Fruit fly (Drosophila melanogaster) whole organism, embryonic: ENCODE results near the gene Obp99b.

Experiments used
- Abd-B ChIP-seq: fragments of 200-800 bp; sonication (Bioruptor generic); optimal IDR thresholded peaks from 2 replicates; lab custom pipeline; 2018; ENCODE audit warnings: missing biosample characterization, mild to moderate bottlenecking, missing genetic modification characterization, moderate library complexity
- Atf3 ChIP-seq: fragments of 200-800 bp; sonication (Bioruptor generic); optimal IDR thresholded peaks from 3 replicates; lab custom pipeline; 2016; ENCODE audit warnings: missing biosample characterization, missing genetic modification characterization
- CG10209 ChIP-seq: fragments of 200-800 bp; sonication (Bioruptor generic); optimal IDR thresholded peaks from 3 replicates; lab custom pipeline; 2017; ENCODE audit warnings: missing biosample characterization, mild to moderate bottlenecking, missing genetic modification characterization, missing genetic modification reagents
- CG12104 ChIP-seq: fragments of 200-800 bp; sonication (Bioruptor generic); optimal IDR thresholded peaks from 3 replicates; lab custom pipeline; 2016; ENCODE audit warnings: missing biosample characterization, missing genetic modification characterization
- CG12942 ChIP-seq: fragments of 200-800 bp; sonication (Bioruptor generic); optimal IDR thresholded peaks from 3 replicates; lab custom pipeline; 2016; ENCODE audit warnings: missing biosample characterization, missing genetic modification characterization
- CG13775 ChIP-seq: fragments of 200-800 bp; sonication (Bioruptor generic); optimal IDR thresholded peaks from 3 replicates; lab custom pipeline; 2017; ENCODE audit warnings: missing biosample characterization, mild to moderate bottlenecking, missing genetic modification characterization
- CG15696 ChIP-seq: fragments of 200-800 bp; sonication (Bioruptor generic); optimal IDR thresholded peaks from 2 replicates; lab custom pipeline; 2019; ENCODE audit warnings: missing biosample characterization, mild to moderate bottlenecking, missing genetic modification characterization, moderate library complexity
- CG17612 ChIP-seq: fragments of 200-800 bp; sonication (Bioruptor generic); IDR thresholded peaks from 2 replicates; pipeline ENCODE4 v1.3.6; 2022; ENCODE audit warnings: missing biosample characterization, missing genetic modification characterization
- CG18619 ChIP-seq: fragments of 200-800 bp; sonication (Bioruptor generic); optimal IDR thresholded peaks from 3 replicates; lab custom pipeline; 2017; ENCODE audit warnings: missing biosample characterization, mild to moderate bottlenecking, missing genetic modification characterization
- CG2875 ChIP-seq: fragments of 200-800 bp; sonication (Bioruptor generic); optimal IDR thresholded peaks from 2 replicates; lab custom pipeline; 2017; ENCODE audit warnings: missing biosample characterization, mild to moderate bottlenecking, missing genetic modification characterization, missing genetic modification reagents
- CG31224 ChIP-seq: fragments of 200-800 bp; sonication (Bioruptor generic); IDR thresholded peaks from 2 replicates; pipeline ENCODE4 v1.3.6; 2022; ENCODE audit warnings: missing biosample characterization, missing genetic modification characterization
- CG31365 ChIP-seq: fragments of 200-800 bp; sonication (Bioruptor generic); optimal IDR thresholded peaks from 2 replicates; lab custom pipeline; 2018; ENCODE audit warnings: missing biosample characterization, mild to moderate bottlenecking, missing genetic modification characterization
- CG3163 ChIP-seq: fragments of 200-800 bp; sonication (Bioruptor generic); optimal IDR thresholded peaks from 3 replicates; lab custom pipeline; 2016; ENCODE audit warnings: missing biosample characterization, missing genetic modification characterization
- CG7357 ChIP-seq: fragments of 200-800 bp; sonication (Bioruptor generic); IDR thresholded peaks from 3 replicates; pipeline ENCODE4 v1.3.6; 2022; ENCODE audit warnings: missing biosample characterization, missing genetic modification characterization
- CG8281 ChIP-seq: fragments of 200-800 bp; sonication (Bioruptor generic); optimal IDR thresholded peaks from 2 replicates; lab custom pipeline; 2018; ENCODE audit warnings: missing biosample characterization, mild to moderate bottlenecking, missing genetic modification characterization, moderate library complexity
- CG8388 ChIP-seq: fragments of 200-800 bp; sonication (Bioruptor generic); optimal IDR thresholded peaks from 2 replicates; lab custom pipeline; 2019; ENCODE audit warnings: missing biosample characterization, mild to moderate bottlenecking, missing genetic modification characterization, moderate library complexity
- CG9215 ChIP-seq: fragments of 200-800 bp; sonication (Bioruptor generic); IDR thresholded peaks from 2 replicates; pipeline ENCODE4 v1.3.6; 2022; ENCODE audit warnings: missing biosample characterization, missing genetic modification characterization
- CG9727 ChIP-seq: fragments of 200-800 bp; sonication (Bioruptor generic); optimal IDR thresholded peaks from 3 replicates; lab custom pipeline; 2017; ENCODE audit warnings: missing biosample characterization, mild to moderate bottlenecking, missing genetic modification characterization
- CTCF ChIP-seq: fragments of 200-800 bp; sonication (Bioruptor generic); optimal IDR thresholded peaks from 2 replicates; lab custom pipeline; 2017; ENCODE audit warnings: missing biosample characterization, mild to moderate bottlenecking, missing genetic modification characterization, moderate library complexity
- Camta ChIP-seq: fragments of 200-800 bp; sonication (Bioruptor generic); optimal IDR thresholded peaks from 2 replicates; lab custom pipeline; 2016; ENCODE audit warnings: missing biosample characterization, missing genetic modification characterization
- D19A ChIP-seq: fragments of 200-800 bp; optimal IDR thresholded peaks from 3 replicates; lab custom pipeline; 2019; ENCODE audit warnings: missing biosample characterization, mild to moderate bottlenecking, missing genetic modification characterization, moderate library complexity
- Dp ChIP-seq: fragments of 200-800 bp; sonication (Bioruptor generic); optimal IDR thresholded peaks from 2 replicates; lab custom pipeline; 2018; ENCODE audit warnings: missing biosample characterization, mild to moderate bottlenecking, missing genetic modification characterization, moderate library complexity
- Dref ChIP-seq: fragments of 200-800 bp; sonication (Bioruptor generic); IDR thresholded peaks from 2 replicates; pipeline ENCODE4 v1.3.6; 2022; ENCODE audit warnings: missing biosample characterization, missing genetic modification characterization
- Gsc ChIP-seq: fragments of 200-800 bp; sonication (Bioruptor generic); IDR thresholded peaks from 2 replicates; pipeline ENCODE4 v1.3.6; 2022; ENCODE audit warnings: missing biosample characterization, missing genetic modification characterization
- HLHmδ ChIP-seq: fragments of 200-800 bp; sonication (Bioruptor generic); optimal IDR thresholded peaks from 2 replicates; lab custom pipeline; 2018; ENCODE audit warnings: missing biosample characterization, mild to moderate bottlenecking, missing genetic modification characterization, moderate library complexity
- Max ChIP-seq: fragments of 200-800 bp; sonication (Bioruptor generic); optimal IDR thresholded peaks from 2 replicates; lab custom pipeline; 2016; ENCODE audit warnings: missing biosample characterization, mild to moderate bottlenecking, missing genetic modification characterization
- Opbp ChIP-seq: fragments of 200-800 bp; sonication (Bioruptor generic); IDR thresholded peaks from 3 replicates; pipeline ENCODE4 v1.3.6; 2022; ENCODE audit warnings: missing biosample characterization, missing genetic modification characterization; ENCODE audit not compliant: partially characterized antibody
- Poxn ChIP-seq: fragments of 200-800 bp; sonication (Bioruptor generic); IDR thresholded peaks from 2 replicates; pipeline ENCODE4 v1.3.6; 2022; ENCODE audit warnings: missing biosample characterization, missing genetic modification characterization
- Taf1 ChIP-seq: fragments of 200-800 bp; sonication (Bioruptor generic); IDR thresholded peaks from 2 replicates; pipeline ENCODE4 v1.3.6; 2022; ENCODE audit warnings: missing biosample characterization, missing genetic modification characterization
- Xrp1 ChIP-seq: fragments of 200-800 bp; sonication (Bioruptor generic); IDR thresholded peaks from 2 replicates; pipeline ENCODE4 v1.3.6; 2022; ENCODE audit warnings: missing biosample characterization, missing genetic modification characterization
- amos ChIP-seq: fragments of 200-800 bp; sonication (Bioruptor generic); IDR thresholded peaks from 2 replicates; pipeline ENCODE4 v1.3.6; 2022; ENCODE audit warnings: missing biosample characterization, missing genetic modification characterization; ENCODE audit not compliant: partially characterized antibody
- bcd ChIP-seq: fragments of 200-800 bp; sonication (Bioruptor generic); optimal IDR thresholded peaks from 2 replicates; lab custom pipeline; 2017; ENCODE audit warnings: missing biosample characterization, mild to moderate bottlenecking, missing genetic modification characterization
- chif ChIP-seq, 2 experiments: fragments of 200-800 bp; sonication (Bioruptor generic); optimal IDR thresholded peaks; 3 replicates each; lab custom pipeline; 2016; ENCODE audit warnings: missing biosample characterization in 2 of 2, missing genetic modification characterization in 2 of 2
- crp ChIP-seq, 2 experiments: fragments of 200-800 bp; sonication (Bioruptor generic); optimal IDR thresholded peaks; 2 replicates in 1 of 2; 3 replicates in 1 of 2; lab custom pipeline; 2017; ENCODE audit warnings: missing biosample characterization in 2 of 2, missing genetic modification characterization in 2 of 2, mild to moderate bottlenecking in 1 of 2, moderate library complexity in 1 of 2
- da ChIP-seq: fragments of 200-800 bp; sonication (Bioruptor generic); optimal IDR thresholded peaks from 2 replicates; lab custom pipeline; 2016; ENCODE audit warnings: missing biosample characterization, missing genetic modification characterization
- en ChIP-seq: fragments of 200-800 bp; sonication (Bioruptor generic); optimal IDR thresholded peaks from 2 replicates; lab custom pipeline; 2016; ENCODE audit warnings: missing biosample characterization, missing genetic modification characterization
- gcm2 ChIP-seq: fragments of 200-800 bp; sonication (Bioruptor generic); optimal IDR thresholded peaks from 2 replicates; lab custom pipeline; 2016; ENCODE audit warnings: missing biosample characterization, missing genetic modification characterization
- gro ChIP-seq: fragments of 200-800 bp; sonication (Bioruptor generic); optimal IDR thresholded peaks from 2 replicates; lab custom pipeline; 2016; ENCODE audit warnings: missing biosample characterization, missing genetic modification characterization
- gsb ChIP-seq: fragments of 200-800 bp; sonication (Bioruptor generic); IDR thresholded peaks from 2 replicates; pipeline ENCODE4 v1.3.6; 2022; ENCODE audit warnings: missing biosample characterization, missing genetic modification characterization
- her ChIP-seq: fragments of 200-800 bp; sonication (Bioruptor generic); optimal IDR thresholded peaks from 2 replicates; lab custom pipeline; 2016; ENCODE audit warnings: missing biosample characterization, missing genetic modification characterization
- jumu ChIP-seq: fragments of 200-800 bp; sonication (Bioruptor generic); optimal IDR thresholded peaks from 3 replicates; lab custom pipeline; 2016; ENCODE audit warnings: missing biosample characterization, missing genetic modification characterization
- lab ChIP-seq: fragments of 200-800 bp; sonication (Bioruptor generic); optimal IDR thresholded peaks from 3 replicates; lab custom pipeline; 2017; ENCODE audit warnings: missing biosample characterization, missing genetic modification characterization, mild to moderate bottlenecking, moderate library complexity, missing genetic modification reagents
- lbe ChIP-seq: fragments of 200-800 bp; sonication (Bioruptor generic); optimal IDR thresholded peaks from 2 replicates; lab custom pipeline; 2016; ENCODE audit warnings: missing biosample characterization, mild to moderate bottlenecking, missing genetic modification characterization
- pita ChIP-seq: fragments of 200-800 bp; sonication (Bioruptor generic); optimal IDR thresholded peaks from 2 replicates; lab custom pipeline; 2017; ENCODE audit warnings: missing biosample characterization, mild to moderate bottlenecking, missing genetic modification characterization
- pros ChIP-seq: fragments of 200-800 bp; sonication (Bioruptor generic); optimal IDR thresholded peaks from 3 replicates; lab custom pipeline; 2019; ENCODE audit warnings: missing biosample characterization, mild to moderate bottlenecking, missing genetic modification characterization, moderate library complexity
- rib ChIP-seq: fragments of 200-800 bp; sonication (Bioruptor generic); IDR thresholded peaks from 2 replicates; pipeline ENCODE4 v1.3.6; 2022; ENCODE audit warnings: missing biosample characterization, missing genetic modification characterization
- schlank ChIP-seq: fragments of 200-800 bp; sonication (Bioruptor generic); optimal IDR thresholded peaks from 2 replicates; lab custom pipeline; 2018; ENCODE audit warnings: missing biosample characterization, mild to moderate bottlenecking, missing genetic modification characterization
- scrt ChIP-seq: fragments of 200-800 bp; sonication (Bioruptor generic); optimal IDR thresholded peaks from 2 replicates; lab custom pipeline; 2018; ENCODE audit warnings: missing biosample characterization, mild to moderate bottlenecking, missing genetic modification characterization, moderate library complexity
- stc ChIP-seq: fragments of 200-800 bp; sonication (Bioruptor generic); IDR thresholded peaks from 2 replicates; pipeline ENCODE4 v1.3.6; 2022; ENCODE audit warnings: missing biosample characterization, missing genetic modification characterization
- tgo ChIP-seq: fragments of 200-800 bp; sonication (Bioruptor generic); IDR thresholded peaks from 3 replicates; pipeline ENCODE4 v1.3.6; 2022; ENCODE audit warnings: missing biosample characterization, missing genetic modification characterization
- tx ChIP-seq: fragments of 200-800 bp; sonication (Bioruptor generic); optimal IDR thresholded peaks from 2 replicates; lab custom pipeline; 2016; ENCODE audit warnings: missing biosample characterization, missing genetic modification characterization

The Obp99b gene

DNA sequence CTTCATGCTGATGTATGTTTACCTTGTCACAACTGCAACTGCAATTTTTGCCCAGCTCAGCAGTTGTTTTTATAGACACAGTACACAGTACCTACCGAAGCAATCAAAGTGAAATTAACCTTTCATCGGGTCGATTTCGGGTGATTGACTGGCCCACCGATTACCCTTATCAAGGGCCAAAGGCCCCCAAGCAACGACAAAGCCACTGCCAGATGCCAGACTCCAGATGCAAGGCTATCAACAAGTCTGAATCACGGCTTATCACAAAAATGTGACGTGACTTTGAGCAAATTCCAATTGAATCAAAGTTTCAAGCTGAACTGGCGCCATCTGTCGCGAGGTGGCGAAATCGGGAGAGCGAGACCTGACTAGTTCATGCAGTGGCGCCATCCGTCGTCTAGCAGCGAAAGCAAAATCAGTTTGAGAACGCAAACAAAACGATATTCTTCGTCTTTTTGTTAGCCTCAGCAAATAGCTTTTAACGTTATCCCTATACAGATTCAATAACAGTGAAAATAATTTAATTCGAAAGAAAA, at the start of gene Obp99b (continued):
- TF ChIP-seq chif (GFP tag; optimal IDR thresholded peaks at IDR 0.05; lab: Kevin White, UChicago) (peak; percentile 56 to 84), CTCF (GFP tag; lab: Kevin White, UChicago) (peak; percentile 94), tgo (GFP tag; lab: Robert Waterston, UW) (peak; percentile 68), lbe (GFP tag; lab: Kevin White, UChicago) (no peak), Gsc (GFP tag; lab: Robert Waterston, UW) (no peak), Opbp (GFP tag; lab: Robert Waterston, UW) (no peak), da (GFP tag; lab: Kevin White, UChicago) (peak; percentile 25), rib (GFP tag; lab: Robert Waterston, UW) (no peak), Xrp1 (peak; percentile 73), CG13775 (GFP tag; lab: Kevin White, UChicago) (peak; percentile 80), jumu (GFP tag; lab: Kevin White, UChicago) (peak; percentile 52), tx (GFP tag; lab: Kevin White, UChicago) (peak; percentile 58), CG31365 (peak; percentile 63), CG8388 (GFP tag; lab: Kevin White, UChicago) (peak; percentile 53), CG7357 (peak; percentile 55; the same call in 1 of the 3 replicates), CG12104 (peak; percentile 63), CG2875 (peak; percentile 90), CG9215 (GFP tag; lab: Robert Waterston, UW) (peak; percentile 49), Poxn (no peak), gcm2 (peak; percentile 35), Taf1 (no peak), gro (GFP tag; lab: Kevin White, UChicago) (no peak), Dref (0 out of 2 replicates have a peak, but pooled peaks have one; percentile 10), stc (GFP tag; lab: Robert Waterston, UW) (peak; percentile 77), CG18619 (GFP tag; lab: Kevin White, UChicago) (peak; percentile 73), schlank (peak; percentile 55), gsb (GFP tag; lab: Robert Waterston, UW) (peak; percentile 63), en (peak; percentile 78), CG17612 (GFP tag; lab: Robert Waterston, UW) (peak; percentile 57; the same call in 1 of the 2 replicates), CG12942 (GFP tag; lab: Kevin White, UChicago) (peak; percentile 60), Abd-B (GFP tag; lab: Kevin White, UChicago) (no peak), Atf3 (GFP tag; lab: Kevin White, UChicago) (peak; percentile 82), D19A (tag; lab: Kevin White, UChicago) (peak; percentile 39), amos (GFP tag; lab: Robert Waterston, UW) (no peak), her (GFP tag; lab: Kevin White, UChicago) (peak; percentile 76), CG15696 (peak; percentile 67), pita (GFP tag; lab: Kevin White, UChicago) (no peak), Max (GFP tag; lab: Kevin White, UChicago) (peak; percentile 39), CG31224 (peak; percentile 58; the same call in 1 of the 2 replicates), bcd (GFP tag; lab: Kevin White, UChicago) (peak; percentile 79), Dp (GFP tag; lab: Kevin White, UChicago) (no peak), scrt (GFP tag; lab: Kevin White, UChicago) (peak; percentile 42), CG8281 (tag; lab: Kevin White, UChicago) (peak; percentile 64), lab (GFP tag; lab: Kevin White, UChicago) (peak; percentile 71), crp (GFP tag; optimal IDR thresholded peaks at IDR 0.05; lab: Kevin White, UChicago) (peak in 1 of 2 experiments; percentile 17), CG10209 (peak; percentile 73), Camta (GFP tag; lab: Kevin White, UChicago) (peak; percentile 73), HLHmδ (GFP tag; lab: Kevin White, UChicago) (peak; percentile 99), CG9727 (GFP tag; lab: Kevin White, UChicago) (peak; percentile 73), pros (GFP tag; lab: Kevin White, UChicago) (no peak), CG3163 (GFP tag; lab: Kevin White, UChicago) (peak; percentile 20)
